Fruit fly (Drosophila melanogaster): ENCODE results near the gene CG13919.
A peak's percentile ranks its signal among the peaks of the same experiment; 100 is the strongest.

The CG13919 gene

DNA sequence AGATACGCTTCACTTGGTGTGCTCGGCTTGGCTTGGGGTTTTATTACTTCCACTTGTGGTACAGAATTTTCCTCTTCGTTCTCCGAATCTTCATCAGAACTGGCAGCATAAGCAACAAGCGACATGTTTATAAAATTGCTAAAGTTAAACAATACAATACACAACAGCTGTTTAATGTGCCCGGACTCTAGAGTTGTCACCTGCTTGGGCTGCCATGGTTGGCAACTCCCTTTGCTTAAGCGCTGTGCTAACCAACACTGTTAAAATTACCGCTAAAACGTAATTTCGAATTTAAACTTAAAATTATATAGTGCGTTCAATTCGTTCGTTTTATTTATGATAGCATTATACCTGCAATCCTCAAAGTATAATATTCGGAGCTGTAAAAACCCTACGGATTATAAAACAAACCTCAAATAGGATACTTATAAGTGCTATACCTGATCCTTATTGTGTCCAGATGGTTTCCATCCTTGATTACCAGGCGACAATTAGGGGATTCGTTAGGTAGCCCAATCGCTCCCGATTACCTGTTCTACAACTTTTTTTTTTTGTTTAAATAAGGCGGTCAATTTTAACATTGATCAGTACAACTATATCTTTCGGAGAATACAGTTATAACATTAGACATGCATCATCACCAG, 2.1 kb downstream of the CG13919 start, which contains the start of the genes CG17249 and Bro (continued):
- TF ChIP-seq sob (GFP tag; IDR thresholded peaks at IDR 0.05) (no peak), sim (GFP tag; IDR thresholded peaks at IDR 0.05) (no peak), CG16863 (GFP tag; optimal IDR thresholded peaks at IDR 0.05) (peak; percentile 42), CG13287 (GFP tag; IDR thresholded peaks at IDR 0.05; ENCODE audit: partially characterized antibody) (peak; percentile 51), Elba2 (GFP tag; optimal IDR thresholded peaks at IDR 0.05) (peak; percentile 91), row (GFP tag; IDR thresholded peaks at IDR 0.05) (peak; percentile 53; the same call in 2 of the 3 replicates), ems (GFP tag; optimal IDR thresholded peaks at IDR 0.05) (peak; percentile 17), chif (GFP tag; optimal IDR thresholded peaks at IDR 0.05) (no peak), CG6254 (GFP tag; optimal IDR thresholded peaks at IDR 0.05) (no peak), pb (GFP tag; optimal IDR thresholded peaks at IDR 0.05) (no peak), HmgD (GFP tag; optimal IDR thresholded peaks at IDR 0.05) (peak; percentile 30), CG6654 (GFP tag; optimal IDR thresholded peaks at IDR 0.05) (no peak), CG34376 (GFP tag; optimal IDR thresholded peaks at IDR 0.05) (peak; percentile 16), shn (GFP tag; optimal IDR thresholded peaks at IDR 0.05) (peak; percentile 46), CG1233 (GFP tag; optimal IDR thresholded peaks at IDR 0.05) (no peak), CG7987 (GFP tag; optimal IDR thresholded peaks at IDR 0.05) (peak; percentile 8), CG1792 (GFP tag; optimal IDR thresholded peaks at IDR 0.05) (peak; percentile 5), Blimp-1 (GFP tag; optimal IDR thresholded peaks at IDR 0.05) (no peak), CG13123 (GFP tag; optimal IDR thresholded peaks at IDR 0.05) (no peak), Rfx (GFP tag; IDR thresholded peaks at IDR 0.05) (peak; percentile 76), luna (GFP tag; optimal IDR thresholded peaks at IDR 0.05) (no peak), jigr1 (GFP tag; IDR thresholded peaks at IDR 0.05) (no peak), CG31441 (GFP tag; IDR thresholded peaks at IDR 0.05) (no peak), tup (GFP tag; optimal IDR thresholded peaks at IDR 0.05) (peak; percentile 14), CG33213 (GFP tag; optimal IDR thresholded peaks at IDR 0.05) (peak; percentile 38), Hr51 (GFP tag; optimal IDR thresholded peaks at IDR 0.05) (peak in 1 of 2 experiments; percentile 57), CG10209 (GFP tag; optimal IDR thresholded peaks at IDR 0.05) (no peak), Sin3A (optimal IDR thresholded peaks at IDR 0.05) (peak; percentile 50), CG15514 (GFP tag; optimal IDR thresholded peaks at IDR 0.05) (peak; percentile 85), CG12942 (GFP tag; optimal IDR thresholded peaks at IDR 0.05) (peak; percentile 9), YL-1 (GFP tag; optimal IDR thresholded peaks at IDR 0.05) (peak; percentile 27), ci (GFP tag; IDR thresholded peaks at IDR 0.05) (peak; percentile 23; the same call in 1 of the 3 replicates), CG1603 (tag; optimal IDR thresholded peaks at IDR 0.05) (peak; percentile 85), Bgb (GFP tag; IDR thresholded peaks at IDR 0.05; ENCODE audit: partially characterized antibody) (peak; percentile 61), p53 (GFP tag; optimal IDR thresholded peaks at IDR 0.05) (no peak), CG6689 (GFP tag; IDR thresholded peaks at IDR 0.05) (no peak), CG12104 (GFP tag; optimal IDR thresholded peaks at IDR 0.05) (peak; percentile 18), NC2β (GFP tag; optimal IDR thresholded peaks at IDR 0.05) (peak; percentile 2), rib (GFP tag; IDR thresholded peaks at IDR 0.05) (no peak), Chrac-16 (GFP tag; optimal IDR thresholded peaks at IDR 0.05) (peak; percentile 19), Tbp (GFP tag; optimal IDR thresholded peaks at IDR 0.05) (no peak), Xbp1 (GFP tag; optimal IDR thresholded peaks at IDR 0.05) (peak; percentile 68), CG12071 (GFP tag; optimal IDR thresholded peaks at IDR 0.05) (no peak), CG9932 (GFP tag; IDR thresholded peaks at IDR 0.05) (peak; percentile 68), vfl (GFP tag; optimal IDR thresholded peaks at IDR 0.05) (peak; percentile 53), az2 (GFP tag; optimal IDR thresholded peaks at IDR 0.05) (peak; percentile 26), pzg (GFP tag; optimal IDR thresholded peaks at IDR 0.05) (peak; percentile 93), CG14965 (GFP tag; optimal IDR thresholded peaks at IDR 0.05; ENCODE audit: borderline replicate concordance) (no peak), chn (GFP tag; optimal IDR thresholded peaks at IDR 0.05) (peak; percentile 42), cwo (GFP tag; optimal IDR thresholded peaks at IDR 0.05) (no peak), Ets97D (GFP tag; optimal IDR thresholded peaks at IDR 0.05) (peak; percentile 78)
